Worm (Caenorhabditis elegans) whole organism, L3 larva: ENCODE results near the gene T12A2.3.

Experiments
- R02D3.7 ChIP-seq: fragments of 150-350 bp; optimal IDR thresholded peaks from 2 replicates; lab custom pipeline; 2014; ENCODE audit warnings: missing biosample characterization, missing genetic modification characterization
- daf-12 ChIP-seq: fragments of 150-350 bp; optimal IDR thresholded peaks from 2 replicates; lab custom pipeline; 2014; ENCODE audit warnings: missing biosample characterization, missing genetic modification reagents, missing genetic modification characterization
- hmg-11 ChIP-seq: sonication (generic microtip); optimal IDR thresholded peaks from 2 replicates; lab custom pipeline; 2016; ENCODE audit warnings: missing genetic modification characterization, missing compliant biosample characterization
- nhr-12 ChIP-seq: fragments of 150-350 bp; optimal IDR thresholded peaks from 2 replicates; lab custom pipeline; 2014; ENCODE audit warnings: missing biosample characterization, missing genetic modification characterization
- snpc-4 ChIP-seq: fragments of 150-350 bp; optimal IDR thresholded peaks from 2 replicates; lab custom pipeline; 2014; ENCODE audit warnings: missing biosample characterization, missing genetic modification characterization
- unc-39 ChIP-seq: sonication (generic microtip); optimal IDR thresholded peaks from 4 replicates; lab custom pipeline; 2017; ENCODE audit warnings: missing biosample characterization, missing genetic modification characterization

- no peak for TF ChIP-seq unc-39 (tag; lab: Kevin White, UChicago)
- no peak for TF ChIP-seq daf-12 (tag; lab: Kevin White, UChicago)
- TF ChIP-seq R02D3.7 (tag; lab: Kevin White, UChicago): no peak
- TF ChIP-seq snpc-4 (tag; lab: Kevin White, UChicago): no peak
- no peak for TF ChIP-seq hmg-11 (tag; lab: Kevin White, UChicago)
- no peak for TF ChIP-seq nhr-12 (tag; lab: Kevin White, UChicago)
Measured at ce11 chrIII:6265911-6266310, 25.3 kb downstream of the T12A2.3 start, which contains the start of gene srg-6.
